Worm (Caenorhabditis elegans): ENCODE measurements around the gene hst-1.

- no peak for TF ChIP-seq lin-11 (tag; optimal IDR thresholded peaks at IDR 0.05)
- TF ChIP-seq K09A11.1 (tag; optimal IDR thresholded peaks at IDR 0.05; ENCODE audit: insufficient read depth), result no peak
- no peak for TF ChIP-seq ceh-48 (tag; optimal IDR thresholded peaks at IDR 0.05)
- TF ChIP-seq ceh-22 (tag; optimal IDR thresholded peaks at IDR 0.05), result no peak
- no peak for TF ChIP-seq npax-4 (tag; optimal IDR thresholded peaks at IDR 0.05)
- no peak for TF ChIP-seq hlh-30 (tag; optimal IDR thresholded peaks at IDR 0.05; ENCODE audit: insufficient read depth)
- TF ChIP-seq ceh-30 (tag; optimal IDR thresholded peaks at IDR 0.05), result no peak
- TF ChIP-seq che-1 (tag; optimal IDR thresholded peaks at IDR 0.05), result no peak
- no peak for TF ChIP-seq ceh-18 (tag; optimal IDR thresholded peaks at IDR 0.05)
- no peak for TF ChIP-seq syd-9 (tag; optimal IDR thresholded peaks at IDR 0.05)
Measured at ce11 chrIV:8739926-8740325, 48.6 kb upstream of the hst-1 start, which contains the start of gene mrps-33.

Data from whole organism, late embryonic.